Worm (Caenorhabditis elegans) whole organism, midembryonic: ENCODE measurements around the gene ttbk-3.

Experiments used
- T22C8.4 ChIP-seq: fragments of 200-800 bp; sonication (Bioruptor generic); IDR thresholded peaks from 2 replicates; pipeline ENCODE4 v1.3.6; 2022; ENCODE audit warnings: missing genetic modification characterization, missing compliant biosample characterization
- cog-1 ChIP-seq: sonication (generic microtip); optimal IDR thresholded peaks from 2 replicates; lab custom pipeline; 2016; ENCODE audit warnings: missing genetic modification characterization, missing compliant biosample characterization
- flt-1 ChIP-seq: fragments of 200-800 bp; sonication (Bioruptor generic); IDR thresholded peaks from 2 replicates; pipeline ENCODE4 v1.3.6; 2022; ENCODE audit warnings: missing genetic modification characterization, missing compliant biosample characterization
- klf-2 ChIP-seq: fragments of 200-800 bp; sonication (Bioruptor generic); conservative IDR thresholded peaks from 2 replicates; pipeline ENCODE4 v1.3.6; 2022; ENCODE audit warnings: missing genetic modification reagents, missing genetic modification characterization, missing compliant biosample characterization
- ref-1 ChIP-seq: fragments of 200-800 bp; sonication (Bioruptor generic); conservative IDR thresholded peaks from 2 replicates; pipeline ENCODE4 v1.3.6; 2022; ENCODE audit warnings: missing genetic modification reagents, missing genetic modification characterization, missing compliant biosample characterization
- ztf-23 ChIP-seq: fragments of 200-800 bp; sonication (Bioruptor generic); IDR thresholded peaks from 2 replicates; pipeline ENCODE4 v1.3.6; 2022; ENCODE audit warnings: missing genetic modification reagents, missing genetic modification characterization, missing compliant biosample characterization
- ztf-29 ChIP-seq: fragments of 200-800 bp; sonication (Bioruptor generic); IDR thresholded peaks from 2 replicates; pipeline ENCODE4 v1.3.6; 2022; ENCODE audit warnings: missing genetic modification reagents, missing genetic modification characterization, missing compliant biosample characterization

ce11 chrIV:9895088-9895487, 5.3 kb upstream of the ttbk-3 start, which contains the start of gene ssp-32:
- TF ChIP-seq T22C8.4 (GFP tag; lab: Robert Waterston, UW) (no peak), ztf-23 (GFP tag; lab: Robert Waterston, UW) (no peak), cog-1 (no peak), klf-2 (GFP tag; lab: Robert Waterston, UW) (no peak), ztf-29 (GFP tag; lab: Robert Waterston, UW) (no peak), ref-1 (no peak), flt-1 (GFP tag; lab: Robert Waterston, UW) (no peak)
